Worm (Caenorhabditis elegans): ENCODE measurements around the gene rab-21.

The rab-21 gene

DNA sequence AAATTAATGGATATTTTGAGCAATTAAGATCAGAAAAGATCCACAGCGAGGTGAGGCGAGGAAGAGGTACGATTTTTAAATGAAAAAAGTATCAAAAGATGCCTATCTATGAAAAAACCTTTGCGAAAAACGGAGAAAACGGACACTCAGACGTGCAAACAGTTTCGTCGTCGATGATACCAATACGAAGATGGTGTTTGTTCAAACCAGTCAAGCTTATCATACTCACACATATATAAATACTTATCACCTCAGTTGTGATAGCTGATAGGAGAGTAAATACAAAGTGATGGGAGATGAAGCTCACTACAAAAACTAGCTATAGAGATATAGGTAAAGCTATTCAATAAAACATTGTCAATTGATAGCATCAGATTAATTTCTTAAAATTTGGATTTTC, 35.0 kb downstream of the rab-21 start:
- TF ChIP-seq fkh-10 (GFP tag; optimal IDR thresholded peaks at IDR 0.05) (no peak), elt-2 (tag; optimal IDR thresholded peaks at IDR 0.05) (peak; percentile 55), tlp-1 (tag; optimal IDR thresholded peaks at IDR 0.05) (peak; percentile 19), lin-14 (GFP tag; optimal IDR thresholded peaks at IDR 0.05) (peak; percentile 6)

DNA sequence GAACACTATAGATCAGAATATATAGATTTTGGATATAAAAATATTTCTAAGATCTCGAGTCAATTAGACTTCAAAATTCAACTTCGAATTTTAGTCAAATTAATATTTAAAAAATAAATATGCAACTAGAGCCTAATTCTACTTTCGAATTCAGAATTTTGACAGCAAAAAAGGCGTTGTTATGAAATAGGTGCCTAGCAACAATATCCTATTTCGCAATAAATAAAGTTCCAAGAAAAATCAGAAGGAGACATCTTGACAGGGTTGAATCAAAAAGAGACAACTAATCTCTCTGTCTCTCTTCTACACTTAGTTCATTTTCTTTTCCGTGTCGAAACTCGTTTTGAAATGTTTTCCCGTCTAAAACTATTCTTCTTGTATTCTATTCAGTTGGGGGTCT, 39.4 kb downstream of the rab-21 start:
- TF ChIP-seq nhr-71 (tag; optimal IDR thresholded peaks at IDR 0.05) = peak; percentile 2
- no peak for TF ChIP-seq ztf-11 (tag; optimal IDR thresholded peaks at IDR 0.05)
- no peak for TF ChIP-seq egl-27 (tag; optimal IDR thresholded peaks at IDR 0.05)
- no peak for TF ChIP-seq snu-23 (GFP tag; optimal IDR thresholded peaks at IDR 0.05)
- TF ChIP-seq lin-13 (GFP tag; optimal IDR thresholded peaks at IDR 0.05) = no peak
- TF ChIP-seq sox-4 (tag; optimal IDR thresholded peaks at IDR 0.05) = no peak
- no peak for TF ChIP-seq nhr-76 (tag; optimal IDR thresholded peaks at IDR 0.05)
- no peak for TF ChIP-seq hlh-4 (tag; optimal IDR thresholded peaks at IDR 0.05)
- TF ChIP-seq mab-9 (GFP tag; IDR thresholded peaks at IDR 0.05) = no peak
- no peak for TF ChIP-seq irx-1 (tag; optimal IDR thresholded peaks at IDR 0.05)
- TF ChIP-seq nhr-90 (tag; optimal IDR thresholded peaks at IDR 0.05; ENCODE audit: poor library complexity) = no peak
- no peak for TF ChIP-seq nhr-84 (tag; optimal IDR thresholded peaks at IDR 0.05)
- TF ChIP-seq ztf-4 (tag; optimal IDR thresholded peaks at IDR 0.05) = no peak
- TF ChIP-seq tlp-1 (tag; optimal IDR thresholded peaks at IDR 0.05) = no peak
- no peak for TF ChIP-seq unc-130 (tag; optimal IDR thresholded peaks at IDR 0.05)
- no peak for TF ChIP-seq dpl-1 (GFP tag; optimal IDR thresholded peaks at IDR 0.05)
- peak; percentile 59 for TF ChIP-seq skn-1 (tag; optimal IDR thresholded peaks at IDR 0.05)
- TF ChIP-seq nhr-47 (tag; optimal IDR thresholded peaks at IDR 0.05) = no peak
- no peak for TF ChIP-seq mef-2 (tag; optimal IDR thresholded peaks at IDR 0.05)
- no peak for TF ChIP-seq ces-1 (GFP tag; optimal IDR thresholded peaks at IDR 0.05)
- no peak for TF ChIP-seq C34B4.2 (tag; optimal IDR thresholded peaks at IDR 0.05)
- peak in 1 of 2 experiments; percentile 19 for TF ChIP-seq lsy-2 (tag; optimal IDR thresholded peaks at IDR 0.05)
- TF ChIP-seq swsn-7 (tag; optimal IDR thresholded peaks at IDR 0.05) = no peak
- TF ChIP-seq blmp-1 (tag; optimal IDR thresholded peaks at IDR 0.05) = peak; percentile 34
- no peak for TF ChIP-seq fkh-4 (tag; optimal IDR thresholded peaks at IDR 0.05; ENCODE audit: borderline replicate concordance)
- peak; percentile 41 for TF ChIP-seq lin-14 (GFP tag; optimal IDR thresholded peaks at IDR 0.05)
- TF ChIP-seq unc-86 (tag; optimal IDR thresholded peaks at IDR 0.05) = no peak
- TF ChIP-seq alr-1 (tag; optimal IDR thresholded peaks at IDR 0.05; ENCODE audit: borderline replicate concordance) = no peak
- TF ChIP-seq zip-4 (GFP tag; optimal IDR thresholded peaks at IDR 0.05) = peak; percentile 17
- TF ChIP-seq nhr-20 (tag; optimal IDR thresholded peaks at IDR 0.05) = no peak
- no peak for TF ChIP-seq lin-35 (GFP tag; optimal IDR thresholded peaks at IDR 0.05)
- TF ChIP-seq xbp-1 (tag; optimal IDR thresholded peaks at IDR 0.05) = no peak
- TF ChIP-seq ceh-82 (tag; optimal IDR thresholded peaks at IDR 0.05) = no peak
- no peak for TF ChIP-seq aly-2 (tag; optimal IDR thresholded peaks at IDR 0.05)
- TF ChIP-seq snpc-4 (tag; optimal IDR thresholded peaks at IDR 0.05) = no peak
- no peak for TF ChIP-seq nhr-19 (GFP tag; conservative IDR thresholded peaks at IDR 0.05)
- no peak for TF ChIP-seq rnt-1 (tag; optimal IDR thresholded peaks at IDR 0.05)

DNA sequence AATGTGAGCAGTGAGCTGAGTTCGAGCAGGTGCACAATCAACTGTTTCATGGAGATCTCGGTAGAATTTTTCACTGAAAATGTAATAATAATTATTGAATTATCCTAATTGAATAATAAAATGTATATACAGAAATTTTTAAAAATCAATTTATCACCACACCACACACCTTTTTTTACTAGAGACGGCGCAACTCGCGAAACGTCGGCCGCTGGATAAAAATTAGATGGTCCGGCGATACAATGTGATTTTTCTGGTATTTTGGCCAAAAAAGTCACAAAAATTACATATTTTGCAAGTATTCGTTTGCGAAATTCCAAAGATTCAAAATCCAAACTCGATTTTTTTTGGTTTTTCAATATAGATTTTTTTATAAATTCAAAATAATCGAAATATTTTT, 44.0 kb downstream of the rab-21 start:
- no peak for TF ChIP-seq efl-3 (GFP tag; optimal IDR thresholded peaks at IDR 0.05)
- TF ChIP-seq vab-15 (tag; optimal IDR thresholded peaks at IDR 0.05) = no peak
- no peak for TF ChIP-seq lin-15B (tag; optimal IDR thresholded peaks at IDR 0.05)
- TF ChIP-seq efl-1 (optimal IDR thresholded peaks at IDR 0.05) = no peak
- TF ChIP-seq efl-1 (GFP tag; optimal IDR thresholded peaks at IDR 0.05 in 1 of 2) = peak in 1 of 2 experiments; percentile 79
- TF ChIP-seq ama-1 (optimal IDR thresholded peaks at IDR 0.05) = no peak
- no peak for TF ChIP-seq lir-3 (tag; optimal IDR thresholded peaks at IDR 0.05; ENCODE audit: poor library complexity)
- no peak for TF ChIP-seq hlh-17 (GFP tag; optimal IDR thresholded peaks at IDR 0.05; ENCODE audit: borderline replicate concordance)

All from whole organism, L1 larva.